Fruit fly (Drosophila melanogaster) whole organism, prepupa: ENCODE measurements around the gene CG6951.

Experiments
- Blimp-1 ChIP-seq: fragments of 200-800 bp; sonication (Bioruptor generic); optimal IDR thresholded peaks from 3 replicates; lab custom pipeline; 2017; ENCODE audit warnings: missing biosample characterization, missing genetic modification characterization, mild to moderate bottlenecking, moderate library complexity, missing genetic modification reagents
- CG10631 ChIP-seq: fragments of 200-800 bp; sonication (Bioruptor generic); optimal IDR thresholded peaks from 2 replicates; lab custom pipeline; 2016; ENCODE audit warnings: missing biosample characterization, missing genetic modification characterization
- CG10669 ChIP-seq: fragments of 200-800 bp; sonication (Bioruptor generic); optimal IDR thresholded peaks from 3 replicates; lab custom pipeline; 2018; ENCODE audit warnings: missing biosample characterization, mild to moderate bottlenecking, missing genetic modification characterization, moderate library complexity
- CG11902 ChIP-seq: fragments of 200-800 bp; sonication (Bioruptor generic); optimal IDR thresholded peaks from 3 replicates; lab custom pipeline; 2016; ENCODE audit warnings: missing biosample characterization, missing genetic modification characterization
- CG16779 ChIP-seq: fragments of 200-800 bp; sonication (Bioruptor generic); optimal IDR thresholded peaks from 3 replicates; lab custom pipeline; 2017; ENCODE audit warnings: missing biosample characterization, mild to moderate bottlenecking, missing genetic modification characterization
- CG3032 ChIP-seq: fragments of 200-800 bp; optimal IDR thresholded peaks from 2 replicates; lab custom pipeline; 2019; ENCODE audit warnings: missing biosample characterization, mild to moderate bottlenecking, missing genetic modification characterization, moderate library complexity
- CG32006 ChIP-seq: fragments of 200-800 bp; sonication (Bioruptor generic); optimal IDR thresholded peaks from 3 replicates; lab custom pipeline; 2017; ENCODE audit warnings: missing biosample characterization, mild to moderate bottlenecking, missing genetic modification characterization
- CG34406 ChIP-seq: fragments of 200-800 bp; sonication (Bioruptor generic); optimal IDR thresholded peaks from 3 replicates; lab custom pipeline; 2016; ENCODE audit warnings: missing biosample characterization, missing genetic modification characterization
- CG3919 ChIP-seq: fragments of 200-800 bp; sonication (Bioruptor generic); optimal IDR thresholded peaks from 3 replicates; lab custom pipeline; 2016; ENCODE audit warnings: missing biosample characterization, missing genetic modification characterization
- CG4318 ChIP-seq: fragments of 200-800 bp; sonication (Bioruptor generic); optimal IDR thresholded peaks from 3 replicates; lab custom pipeline; 2017; ENCODE audit warnings: missing biosample characterization, mild to moderate bottlenecking, missing genetic modification characterization
- CG6276 ChIP-seq: fragments of 200-800 bp; sonication (Bioruptor generic); optimal IDR thresholded peaks from 2 replicates; lab custom pipeline; 2017; ENCODE audit warnings: missing biosample characterization, mild to moderate bottlenecking, missing genetic modification characterization
- CG6792 ChIP-seq: fragments of 200-800 bp; sonication (Bioruptor generic); optimal IDR thresholded peaks from 3 replicates; lab custom pipeline; 2016; ENCODE audit warnings: missing biosample characterization, missing genetic modification characterization
- CG6808 ChIP-seq: fragments of 200-800 bp; sonication (Bioruptor generic); optimal IDR thresholded peaks from 3 replicates; lab custom pipeline; 2017; ENCODE audit warnings: missing biosample characterization, missing genetic modification characterization, mild to moderate bottlenecking, moderate library complexity, missing genetic modification reagents
- CG6854 ChIP-seq: fragments of 200-800 bp; sonication (Bioruptor generic); optimal IDR thresholded peaks from 2 replicates; lab custom pipeline; 2017; ENCODE audit warnings: missing biosample characterization, mild to moderate bottlenecking, missing genetic modification characterization
- CG7368 ChIP-seq: fragments of 200-800 bp; sonication (Bioruptor generic); optimal IDR thresholded peaks from 3 replicates; lab custom pipeline; 2016; ENCODE audit warnings: missing biosample characterization, missing genetic modification characterization
- CG8319 ChIP-seq: fragments of 200-800 bp; sonication (Bioruptor generic); optimal IDR thresholded peaks from 3 replicates; lab custom pipeline; 2016; ENCODE audit warnings: missing biosample characterization, missing genetic modification characterization
- CG8632 ChIP-seq: fragments of 200-800 bp; sonication (Bioruptor generic); optimal IDR thresholded peaks from 3 replicates; lab custom pipeline; 2016; ENCODE audit warnings: missing biosample characterization, missing genetic modification characterization
- CG9139 ChIP-seq: fragments of 200-800 bp; sonication (Bioruptor generic); optimal IDR thresholded peaks from 3 replicates; lab custom pipeline; 2017; ENCODE audit warnings: missing biosample characterization, mild to moderate bottlenecking, missing genetic modification characterization
- Eip75B ChIP-seq: fragments of 200-800 bp; sonication (Bioruptor generic); optimal IDR thresholded peaks from 3 replicates; lab custom pipeline; 2016; ENCODE audit warnings: missing biosample characterization, missing genetic modification characterization
- Eip93F ChIP-seq: fragments of 200-800 bp; sonication (Bioruptor generic); optimal IDR thresholded peaks from 2 replicates; lab custom pipeline; 2016; ENCODE audit warnings: missing biosample characterization, mild to moderate bottlenecking, missing genetic modification characterization
- Ets96B ChIP-seq: fragments of 200-800 bp; optimal IDR thresholded peaks from 2 replicates; lab custom pipeline; 2019; ENCODE audit warnings: missing biosample characterization, mild to moderate bottlenecking, missing genetic modification characterization, moderate library complexity
- Gug ChIP-seq: fragments of 200-800 bp; sonication (Bioruptor generic); IDR thresholded peaks from 2 replicates; pipeline ENCODE4 v1.3.6; 2022; ENCODE audit warnings: missing biosample characterization, missing genetic modification characterization
- Hr38 ChIP-seq: sonication (Bioruptor generic); optimal IDR thresholded peaks from 2 replicates; lab custom pipeline; 2016; ENCODE audit warnings: missing biosample characterization, missing genetic modification characterization
- Lpt ChIP-seq: fragments of 200-800 bp; sonication (Bioruptor generic); optimal IDR thresholded peaks from 3 replicates; lab custom pipeline; 2016; ENCODE audit warnings: missing biosample characterization, missing genetic modification characterization
- Met ChIP-seq: fragments of 200-800 bp; sonication (Bioruptor generic); optimal IDR thresholded peaks from 3 replicates; lab custom pipeline; 2016; ENCODE audit warnings: missing biosample characterization, missing genetic modification characterization
- Sox102F ChIP-seq: fragments of 200-800 bp; sonication (Bioruptor generic); optimal IDR thresholded peaks from 2 replicates; lab custom pipeline; 2016; ENCODE audit warnings: missing biosample characterization, mild to moderate bottlenecking, missing genetic modification characterization
- Sox14 ChIP-seq: fragments of 200-800 bp; sonication (Bioruptor generic); optimal IDR thresholded peaks from 3 replicates; lab custom pipeline; 2016; ENCODE audit warnings: missing biosample characterization, missing genetic modification characterization
- Sox15 ChIP-seq: fragments of 200-800 bp; sonication (Bioruptor generic); optimal IDR thresholded peaks from 3 replicates; lab custom pipeline; 2016; ENCODE audit warnings: missing biosample characterization, missing genetic modification characterization
- dac ChIP-seq: fragments of 200-800 bp; sonication (Bioruptor generic); optimal IDR thresholded peaks from 2 replicates; lab custom pipeline; 2017; ENCODE audit warnings: missing biosample characterization, mild to moderate bottlenecking, missing genetic modification characterization
- eg ChIP-seq: fragments of 200-800 bp; sonication (Bioruptor generic); IDR thresholded peaks from 3 replicates; pipeline ENCODE4 v1.3.6; 2022; ENCODE audit warnings: missing biosample characterization, missing genetic modification characterization
- fd59A ChIP-seq: fragments of 200-800 bp; sonication (Bioruptor generic); optimal IDR thresholded peaks from 2 replicates; lab custom pipeline; 2017; ENCODE audit warnings: missing biosample characterization, mild to moderate bottlenecking, missing genetic modification characterization, missing genetic modification reagents
- fd85E ChIP-seq: fragments of 200-800 bp; sonication (Bioruptor generic); optimal IDR thresholded peaks from 3 replicates; lab custom pipeline; 2016; ENCODE audit warnings: missing biosample characterization, missing genetic modification characterization
- fkh ChIP-seq: fragments of 200-800 bp; sonication (Bioruptor generic); optimal IDR thresholded peaks from 3 replicates; lab custom pipeline; 2017; ENCODE audit warnings: missing biosample characterization, mild to moderate bottlenecking, missing genetic modification characterization, moderate library complexity
- lz ChIP-seq: fragments of 200-800 bp; sonication (Bioruptor generic); optimal IDR thresholded peaks from 3 replicates; lab custom pipeline; 2016; ENCODE audit warnings: missing biosample characterization, missing genetic modification characterization
- net ChIP-seq: fragments of 200-800 bp; sonication (Bioruptor generic); optimal IDR thresholded peaks from 3 replicates; lab custom pipeline; 2016; ENCODE audit warnings: missing biosample characterization, missing genetic modification characterization
- pdm3 ChIP-seq: fragments of 200-800 bp; sonication (Bioruptor generic); optimal IDR thresholded peaks from 3 replicates; lab custom pipeline; 2016; ENCODE audit warnings: missing biosample characterization, missing genetic modification characterization
- salr ChIP-seq, 2 experiments: fragments of 200-800 bp; sonication (Bioruptor generic); optimal IDR thresholded peaks; 3 replicates each; lab custom pipeline; 2016 to 2018; ENCODE audit warnings: missing biosample characterization in 2 of 2, missing genetic modification characterization in 2 of 2, mild to moderate bottlenecking in 1 of 2
- svp ChIP-seq: fragments of 200-800 bp; sonication (Bioruptor generic); peaks from one replicate; lab custom pipeline; 2016; ENCODE audit warnings: missing biosample characterization, missing genetic modification characterization
- topi ChIP-seq: fragments of 200-800 bp; sonication (Bioruptor generic); optimal IDR thresholded peaks from 3 replicates; lab custom pipeline; 2016; ENCODE audit warnings: missing biosample characterization, missing genetic modification characterization
- vri ChIP-seq: fragments of 200-800 bp; sonication (Bioruptor generic); optimal IDR thresholded peaks from 3 replicates; lab custom pipeline; 2016; ENCODE audit warnings: missing biosample characterization, mild to moderate bottlenecking, missing genetic modification characterization

Gene CG6951

dm6 chr3L:20198138-20198559, 42.9 kb upstream of the CG6951 start, which contains the start of gene CG42674:
CG42674 (minus strand) TSS chr3L:20198317.
- no peak for TF ChIP-seq Eip75B
- TF ChIP-seq eg (GFP tag; lab: Robert Waterston, UW): peak; percentile 29; the same call in 1 of the 3 replicates
- TF ChIP-seq CG10669: no peak
- TF ChIP-seq net (GFP tag; lab: Kevin White, UChicago): no peak
- TF ChIP-seq Hr38 (GFP tag; lab: Kevin White, UChicago): no peak
- peak; percentile 57 for TF ChIP-seq vri
- no peak for TF ChIP-seq CG32006 (GFP tag; lab: Kevin White, UChicago)
- TF ChIP-seq Blimp-1 (GFP tag; lab: Kevin White, UChicago): no peak
- no peak for TF ChIP-seq CG10631 (GFP tag; lab: Kevin White, UChicago)
- no peak for TF ChIP-seq dac
- TF ChIP-seq fkh: no peak
- peak; percentile 24 for TF ChIP-seq CG16779
- TF ChIP-seq fd59A (GFP tag; lab: Kevin White, UChicago): no peak
- TF ChIP-seq CG6854: no peak
- TF ChIP-seq lz: no peak
- TF ChIP-seq CG34406: no peak
- TF ChIP-seq CG6276 (GFP tag; lab: Kevin White, UChicago): no peak
- TF ChIP-seq Gug: no peak
- TF ChIP-seq Sox102F (GFP tag; lab: Kevin White, UChicago): peak; percentile 39
- no peak for TF ChIP-seq fd85E (GFP tag; lab: Kevin White, UChicago)
- no peak for TF ChIP-seq Sox15 (GFP tag; lab: Kevin White, UChicago)
- TF ChIP-seq CG4318 (GFP tag; lab: Kevin White, UChicago): no peak
- peak; percentile 16 for TF ChIP-seq CG9139 (GFP tag; lab: Kevin White, UChicago)

- TF ChIP-seq CG8632 (GFP tag; lab: Kevin White, UChicago): no peak
- TF ChIP-seq Sox14 (GFP tag; lab: Kevin White, UChicago): no peak
- TF ChIP-seq CG34406: no peak
- TF ChIP-seq lz: no peak
- no peak for TF ChIP-seq dac
- TF ChIP-seq Gug: no peak
- no peak for TF ChIP-seq CG3032
- TF ChIP-seq Met: no peak
- no peak for TF ChIP-seq CG8319 (GFP tag; lab: Kevin White, UChicago)
- no peak for TF ChIP-seq CG6808
- no peak for TF ChIP-seq Hr38 (GFP tag; lab: Kevin White, UChicago)
- no peak for TF ChIP-seq topi (GFP tag; lab: Kevin White, UChicago)
- TF ChIP-seq Eip93F: no peak
- no peak for TF ChIP-seq Lpt (GFP tag; lab: Kevin White, UChicago)
- TF ChIP-seq net (GFP tag; lab: Kevin White, UChicago): no peak
Observed at dm6 chr3L:20199569-20200247, 41.4 kb upstream of the CG6951 start, which contains the start of gene CG42833. CG42833 (plus strand) TSS chr3L:20200093.

- TF ChIP-seq svp (no peak), CG3919 (GFP tag; lab: Kevin White, UChicago) (no peak), Lpt (GFP tag; lab: Kevin White, UChicago) (no peak), CG11902 (GFP tag; lab: Kevin White, UChicago) (no peak), pdm3 (GFP tag; lab: Kevin White, UChicago) (no peak), CG6792 (no peak), CG34406 (no peak), vri (no peak), eg (GFP tag; lab: Robert Waterston, UW) (no peak), Sox15 (GFP tag; lab: Kevin White, UChicago) (no peak), CG10669 (no peak), Ets96B (tag; lab: Kevin White, UChicago) (no peak), CG32006 (GFP tag; lab: Kevin White, UChicago) (no peak), salr (GFP tag; optimal IDR thresholded peaks at IDR 0.05; lab: Kevin White, UChicago) (no peak), Sox102F (GFP tag; lab: Kevin White, UChicago) (no peak), fd85E (GFP tag; lab: Kevin White, UChicago) (no peak), CG7368 (no peak), Eip75B (no peak)
Observed at dm6 chr3L:20201538-20201937, 39.5 kb upstream of the CG6951 start, which contains the start of gene obst-F. obst-F (minus strand) TSS chr3L:20201638.
